Worm (Caenorhabditis elegans) whole organism, L3 larva: ENCODE data around the gene wdfy-2.
A peak's percentile ranks its signal among the peaks of the same experiment; 100 is the strongest.

Experiments
- R02D3.7 ChIP-seq: fragments of 150-350 bp; optimal IDR thresholded peaks from 2 replicates; lab custom pipeline; 2014; ENCODE audit warnings: missing biosample characterization, missing genetic modification characterization
- ZK546.5 ChIP-seq: sonication (generic microtip); optimal IDR thresholded peaks from 2 replicates; lab custom pipeline; 2017; ENCODE audit warnings: missing biosample characterization, missing genetic modification characterization
- aly-2 ChIP-seq: fragments of 150-350 bp; optimal IDR thresholded peaks from 2 replicates; lab custom pipeline; 2014; ENCODE audit warnings: missing biosample characterization, missing genetic modification characterization
- ama-1 ChIP-seq: fragments of 150-350 bp; optimal IDR thresholded peaks from 2 replicates; lab custom pipeline; 2018
- ceh-16 ChIP-seq: sonication (generic microtip); optimal IDR thresholded peaks from 2 replicates; lab custom pipeline; 2017; ENCODE audit warnings: missing biosample characterization, missing genetic modification characterization
- ceh-28 ChIP-seq: fragments of 150-350 bp; optimal IDR thresholded peaks from 2 replicates; lab custom pipeline; 2014; ENCODE audit warnings: missing biosample characterization, missing genetic modification reagents, missing genetic modification characterization
- ceh-82 ChIP-seq: fragments of 150-350 bp; optimal IDR thresholded peaks from 2 replicates; lab custom pipeline; 2014; ENCODE audit warnings: missing biosample characterization, missing genetic modification characterization
- ceh-9 ChIP-seq: sonication (generic microtip); optimal IDR thresholded peaks from 2 replicates; lab custom pipeline; 2018; ENCODE audit warnings: missing biosample characterization, missing genetic modification characterization
- daf-12 ChIP-seq: fragments of 150-350 bp; optimal IDR thresholded peaks from 2 replicates; lab custom pipeline; 2014; ENCODE audit warnings: missing biosample characterization, missing genetic modification reagents, missing genetic modification characterization
- egl-27 ChIP-seq: sonication (generic microtip); optimal IDR thresholded peaks from 4 replicates; lab custom pipeline; 2017; ENCODE audit warnings: missing biosample characterization, missing genetic modification reagents, missing genetic modification characterization
- egl-5 ChIP-seq: fragments of 150-350 bp; optimal IDR thresholded peaks from 2 replicates; lab custom pipeline; 2017; ENCODE audit warnings: missing biosample characterization, missing genetic modification reagents, missing genetic modification characterization, inconsistent platforms
- elt-1 ChIP-seq: fragments of 150-350 bp; optimal IDR thresholded peaks from 2 replicates; lab custom pipeline; 2014; ENCODE audit warnings: missing biosample characterization, missing genetic modification characterization
- elt-2 ChIP-seq: sonication (generic microtip); optimal IDR thresholded peaks from 2 replicates; lab custom pipeline; 2016; ENCODE audit warnings: missing genetic modification reagents, mild to moderate bottlenecking, missing genetic modification characterization, missing compliant biosample characterization
- elt-3 ChIP-seq, 3 experiments: fragments of 150-350 bp in 1 of 3; sonication (generic microtip) in 2 of 3; optimal IDR thresholded peaks; 2 replicates in 2 of 3; 4 replicates in 1 of 3; lab custom pipeline; 2014 to 2017; ENCODE audit warnings: missing biosample characterization in 3 of 3, missing genetic modification characterization in 3 of 3
- eor-1 ChIP-seq, 2 experiments: fragments of 150-350 bp; optimal IDR thresholded peaks; 2 replicates each; lab custom pipeline; 2014 to 2018; ENCODE audit warnings: missing biosample characterization in 2 of 2, missing genetic modification characterization in 2 of 2
- fkh-10 ChIP-seq: sonication (generic microtip); optimal IDR thresholded peaks from 2 replicates; lab custom pipeline; 2017; ENCODE audit warnings: missing biosample characterization, missing genetic modification reagents, missing genetic modification characterization
- fkh-2 ChIP-seq: fragments of 150-350 bp; optimal IDR thresholded peaks from 2 replicates; lab custom pipeline; 2014; ENCODE audit warnings: missing biosample characterization, missing genetic modification reagents, missing genetic modification characterization
- hmg-11 ChIP-seq: sonication (generic microtip); optimal IDR thresholded peaks from 2 replicates; lab custom pipeline; 2016; ENCODE audit warnings: missing genetic modification characterization, missing compliant biosample characterization
- jun-1 ChIP-seq: fragments of 150-350 bp; optimal IDR thresholded peaks from 2 replicates; lab custom pipeline; 2014; ENCODE audit warnings: missing biosample characterization, missing genetic modification reagents, missing genetic modification characterization
- lin-15B ChIP-seq: fragments of 150-350 bp; optimal IDR thresholded peaks from 2 replicates; lab custom pipeline; 2014; ENCODE audit warnings: missing biosample characterization, missing genetic modification characterization
- lin-39 ChIP-seq: fragments of 150-350 bp; optimal IDR thresholded peaks from 2 replicates; lab custom pipeline; 2018; ENCODE audit warnings: missing biosample characterization, missing genetic modification reagents, missing genetic modification characterization
- lsy-12 ChIP-seq: sonication (generic microtip); optimal IDR thresholded peaks from 2 replicates; lab custom pipeline; 2016; ENCODE audit warnings: mild to moderate bottlenecking, missing genetic modification characterization, missing compliant biosample characterization
- mdl-1 ChIP-seq: fragments of 150-350 bp; optimal IDR thresholded peaks from 2 replicates; lab custom pipeline; 2014; ENCODE audit warnings: missing biosample characterization, missing genetic modification characterization
- mml-1 ChIP-seq: fragments of 150-350 bp; sonication (generic microtip); optimal IDR thresholded peaks from 3 replicates; lab custom pipeline; 2014; ENCODE audit warnings: missing biosample characterization, missing genetic modification characterization
- nfya-1 ChIP-seq: sonication (generic microtip); optimal IDR thresholded peaks from 2 replicates; lab custom pipeline; 2017; ENCODE audit warnings: missing genetic modification characterization, mild to moderate bottlenecking, missing compliant biosample characterization, antibody characterized with exemption, moderate library complexity; ENCODE audit not compliant: insufficient read depth
- nhr-11 ChIP-seq: fragments of 150-350 bp; optimal IDR thresholded peaks from 2 replicates; lab custom pipeline; 2014; ENCODE audit warnings: missing biosample characterization, missing genetic modification characterization
- nhr-12 ChIP-seq: fragments of 150-350 bp; optimal IDR thresholded peaks from 2 replicates; lab custom pipeline; 2014; ENCODE audit warnings: missing biosample characterization, missing genetic modification characterization
- nhr-23 ChIP-seq: fragments of 150-350 bp; optimal IDR thresholded peaks from 2 replicates; lab custom pipeline; 2014; ENCODE audit warnings: missing biosample characterization, missing genetic modification reagents, missing genetic modification characterization
- nhr-237 ChIP-seq: fragments of 150-350 bp; optimal IDR thresholded peaks from 2 replicates; lab custom pipeline; 2014; ENCODE audit warnings: missing biosample characterization, missing genetic modification characterization
- nhr-28 ChIP-seq: fragments of 150-350 bp; optimal IDR thresholded peaks from 2 replicates; lab custom pipeline; 2014; ENCODE audit warnings: missing biosample characterization, missing genetic modification characterization
- nhr-43 ChIP-seq: sonication (generic microtip); optimal IDR thresholded peaks from 2 replicates; lab custom pipeline; 2016; ENCODE audit warnings: mild to moderate bottlenecking, missing genetic modification characterization, missing compliant biosample characterization; ENCODE audit not compliant: poor library complexity, severe bottlenecking
- nhr-67 ChIP-seq: fragments of 150-350 bp; optimal IDR thresholded peaks from 2 replicates; lab custom pipeline; 2014; ENCODE audit warnings: missing biosample characterization, missing genetic modification characterization
- nhr-76 ChIP-seq: fragments of 150-350 bp; sonication (generic microtip); optimal IDR thresholded peaks from 5 replicates; lab custom pipeline; 2014; ENCODE audit warnings: missing biosample characterization, missing genetic modification characterization
- nhr-77 ChIP-seq: fragments of 150-350 bp; optimal IDR thresholded peaks from 2 replicates; lab custom pipeline; 2014; ENCODE audit warnings: missing biosample characterization, missing genetic modification characterization
- pha-4 ChIP-seq: fragments of 150-350 bp; optimal IDR thresholded peaks from 2 replicates; lab custom pipeline; 2014; ENCODE audit warnings: missing biosample characterization, missing genetic modification reagents, missing genetic modification characterization
- pqm-1 ChIP-seq: fragments of 150-350 bp; optimal IDR thresholded peaks from 2 replicates; lab custom pipeline; 2017; ENCODE audit warnings: missing biosample characterization, missing genetic modification characterization, inconsistent platforms
- sea-2 ChIP-seq: fragments of 150-350 bp; sonication (generic microtip); optimal IDR thresholded peaks from 4 replicates; lab custom pipeline; 2014; ENCODE audit warnings: missing biosample characterization, missing genetic modification reagents, missing genetic modification characterization
- skn-1 ChIP-seq: fragments of 150-350 bp; optimal IDR thresholded peaks from 2 replicates; lab custom pipeline; 2014; ENCODE audit warnings: missing biosample characterization, missing genetic modification characterization
- snpc-4 ChIP-seq: fragments of 150-350 bp; optimal IDR thresholded peaks from 2 replicates; lab custom pipeline; 2014; ENCODE audit warnings: missing biosample characterization, missing genetic modification characterization
- tbx-2 ChIP-seq: sonication (generic microtip); optimal IDR thresholded peaks from 2 replicates; lab custom pipeline; 2016; ENCODE audit warnings: mild to moderate bottlenecking, missing genetic modification characterization, missing compliant biosample characterization
- unc-39 ChIP-seq: sonication (generic microtip); optimal IDR thresholded peaks from 4 replicates; lab custom pipeline; 2017; ENCODE audit warnings: missing biosample characterization, missing genetic modification characterization
- unc-62 ChIP-seq: fragments of 150-350 bp; sonication (generic microtip); optimal IDR thresholded peaks from 4 replicates; lab custom pipeline; 2014; ENCODE audit warnings: missing biosample characterization, missing genetic modification reagents, missing genetic modification characterization
- zag-1 ChIP-seq: fragments of 150-350 bp; optimal IDR thresholded peaks from 2 replicates; lab custom pipeline; 2014; ENCODE audit warnings: missing biosample characterization, missing genetic modification characterization
- ztf-4 ChIP-seq: fragments of 150-350 bp; optimal IDR thresholded peaks from 2 replicates; lab custom pipeline; 2014; ENCODE audit warnings: missing biosample characterization, missing genetic modification characterization

The wdfy-2 gene

DNA sequence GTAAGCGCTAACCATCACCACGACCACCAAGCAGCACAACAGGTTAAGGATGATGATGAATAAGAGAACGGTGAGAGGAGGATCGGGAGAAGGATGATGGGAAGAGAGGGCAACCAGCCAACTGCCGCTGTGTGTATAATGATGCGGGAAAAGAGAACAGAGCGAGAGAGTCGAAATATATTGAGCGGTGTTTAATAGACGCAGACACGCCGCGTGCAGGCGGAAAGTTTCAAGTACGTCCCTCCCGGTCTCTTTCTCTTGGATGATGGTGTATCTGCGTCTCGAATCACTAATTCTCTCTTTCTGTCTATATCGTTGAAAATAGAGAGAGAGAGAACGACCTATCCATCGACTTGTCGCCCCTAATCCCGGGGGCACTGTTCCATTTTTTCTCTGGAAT lies 37.1 kb downstream of the wdfy-2 start:
- TF ChIP-seq fkh-2: no peak
- peak; percentile 64 for TF ChIP-seq snpc-4 (tag; lab: Kevin White, UChicago)
- TF ChIP-seq lin-15B (tag; lab: Kevin White, UChicago): peak; percentile 27
- no peak for TF ChIP-seq unc-39 (tag; lab: Kevin White, UChicago)
- no peak for TF ChIP-seq pqm-1 (tag; lab: Kevin White, UChicago)
- no peak for TF ChIP-seq daf-12 (tag; lab: Kevin White, UChicago)
- TF ChIP-seq nhr-76 (tag; lab: Kevin White, UChicago): no peak
- TF ChIP-seq tbx-2 (tag; lab: Kevin White, UChicago): peak; percentile 3
- TF ChIP-seq eor-1 (tag; optimal IDR thresholded peaks at IDR 0.05; lab: Kevin White, UChicago): no peak
- no peak for TF ChIP-seq ama-1 (lab: Kevin White, UChicago)
- peak; percentile 43 for TF ChIP-seq ceh-28 (tag; lab: Kevin White, UChicago)
- TF ChIP-seq sea-2: no peak
- TF ChIP-seq nhr-12: no peak
- peak; percentile 63 for TF ChIP-seq lin-39 (tag; lab: Kevin White, UChicago)
- peak; percentile 16 for TF ChIP-seq elt-2 (tag; lab: Kevin White, UChicago)
- peak; percentile 6 for TF ChIP-seq mdl-1 (tag; lab: Kevin White, UChicago)
- TF ChIP-seq lsy-12: peak; percentile 8
- no peak for TF ChIP-seq egl-27 (tag; lab: Kevin White, UChicago)
- TF ChIP-seq jun-1 (tag; lab: Kevin White, UChicago): no peak
- TF ChIP-seq R02D3.7 (tag; lab: Kevin White, UChicago): peak; percentile 27
- no peak for TF ChIP-seq nhr-237 (tag; lab: Kevin White, UChicago)
- peak; percentile 74 for TF ChIP-seq hmg-11 (tag; lab: Kevin White, UChicago)
- TF ChIP-seq nhr-77 (tag; lab: Kevin White, UChicago): no peak
- TF ChIP-seq zag-1 (tag; lab: Kevin White, UChicago): no peak
- TF ChIP-seq skn-1 (tag; lab: Kevin White, UChicago): no peak
- TF ChIP-seq ztf-4: no peak
- TF ChIP-seq ceh-16 (tag; lab: Kevin White, UChicago): no peak
- TF ChIP-seq fkh-10 (GFP tag; lab: Kevin White, UChicago): no peak
- peak; percentile 77 for TF ChIP-seq nhr-23 (tag; lab: Kevin White, UChicago)
- no peak for TF ChIP-seq elt-1 (tag; lab: Kevin White, UChicago)
- TF ChIP-seq elt-3 (tag; optimal IDR thresholded peaks at IDR 0.05; lab: Kevin White, UChicago): no peak
- no peak for TF ChIP-seq nhr-28
- TF ChIP-seq aly-2 (tag; lab: Kevin White, UChicago): no peak
- TF ChIP-seq nfya-1: peak; percentile 70
- no peak for TF ChIP-seq nhr-11 (tag; lab: Kevin White, UChicago)
- TF ChIP-seq pha-4: peak; percentile 32
- peak; percentile 58 for TF ChIP-seq nhr-43 (tag; lab: Kevin White, UChicago)
- TF ChIP-seq egl-5 (tag; lab: Kevin White, UChicago): peak; percentile 66
- no peak for TF ChIP-seq nhr-67
- no peak for TF ChIP-seq unc-62 (GFP tag; lab: Kevin White, UChicago)
- TF ChIP-seq ZK546.5 (tag; lab: Kevin White, UChicago): no peak
- no peak for TF ChIP-seq ceh-9 (tag; lab: Kevin White, UChicago)
- no peak for TF ChIP-seq mml-1
- no peak for TF ChIP-seq ceh-82 (tag; lab: Kevin White, UChicago)

DNA sequence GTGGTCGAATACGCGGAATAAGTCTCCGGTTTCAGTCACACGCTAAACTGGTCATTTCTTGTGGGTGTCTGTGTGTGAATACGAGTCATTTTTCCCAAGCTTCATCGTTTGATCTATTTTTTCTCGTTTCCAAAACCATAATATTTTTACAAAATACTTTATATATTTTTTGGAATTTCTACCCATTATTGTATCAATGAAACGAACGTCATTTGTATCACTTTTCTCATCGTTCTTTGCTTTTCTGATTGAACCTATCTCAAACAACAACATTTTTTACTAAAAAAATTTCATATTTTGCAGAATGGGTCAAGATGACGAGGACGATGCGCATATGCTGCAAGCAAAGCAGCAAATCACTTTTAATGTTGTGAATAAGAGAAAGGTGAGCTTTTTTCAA lies 38.6 kb downstream of the wdfy-2 start, which contains the start of gene mel-11:
mel-11 (plus strand) TSS at position 301 of the 400 bp plus-strand sequence.
- TF ChIP-seq pqm-1 (tag; lab: Kevin White, UChicago) (no peak), ztf-4 (no peak), nhr-77 (tag; lab: Kevin White, UChicago) (no peak)
